Fruit fly (Drosophila melanogaster) S2 (cell line): ENCODE measurements around the gene CG3184.

Source experiments
- CG8478 ChIP-seq: fragments of >200 bp; optimal IDR thresholded peaks from 2 replicates; lab custom pipeline; 2018
- CTCF ChIP-seq, 2 experiments: fragments of >200 bp; optimal IDR thresholded peaks; 2 replicates each; lab custom pipeline; 2018

Gene CG3184

DNA sequence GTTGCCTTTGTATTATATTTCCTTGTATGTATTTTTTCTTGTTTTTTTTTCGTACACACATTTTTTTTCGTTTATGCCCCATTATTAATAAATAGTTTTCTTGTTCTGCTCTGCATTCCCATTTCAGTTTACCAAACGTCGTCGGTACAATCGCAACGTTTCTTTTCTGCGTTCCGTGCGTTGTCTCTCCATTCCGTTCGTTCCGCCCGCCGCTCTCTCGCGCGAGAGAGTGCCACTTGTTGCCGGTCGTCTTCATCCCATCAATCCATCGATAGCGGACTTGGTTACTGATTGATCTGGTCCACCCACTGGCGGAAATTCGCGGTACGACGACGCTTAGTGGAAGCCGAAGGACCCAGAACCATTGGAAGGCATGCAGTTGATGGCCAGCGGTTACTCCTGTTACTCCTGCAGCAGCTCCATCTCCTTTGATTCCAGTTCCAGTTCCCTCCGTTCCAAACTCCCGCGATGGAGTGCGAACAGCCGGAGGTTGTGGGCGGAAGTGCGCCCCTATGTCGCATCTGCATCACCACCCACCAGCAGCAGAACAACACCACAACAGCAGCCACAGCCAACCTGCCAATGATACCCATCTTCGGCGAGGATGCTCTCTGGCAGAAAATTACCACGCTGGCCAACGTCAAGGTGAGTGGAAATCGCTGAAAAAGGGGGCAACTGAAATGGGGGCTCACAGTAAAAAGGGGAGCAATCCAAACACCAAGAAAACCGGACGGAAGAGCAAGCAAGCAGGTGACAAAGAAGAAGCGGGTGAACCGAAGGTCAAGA is 20.9 kb upstream of the CG3184 start:
- no peak for TF ChIP-seq CTCF (optimal IDR thresholded peaks at IDR 0.05; lab: Kevin White, UChicago)
- no peak for TF ChIP-seq CG8478 (lab: Kevin White, UChicago)

dm6 chrX:6708580-6709199 is 20.1 kb upstream of the CG3184 start:
- TF ChIP-seq CTCF (optimal IDR thresholded peaks at IDR 0.05; lab: Kevin White, UChicago) = no peak
- TF ChIP-seq CG8478 (lab: Kevin White, UChicago) = no peak

DNA sequence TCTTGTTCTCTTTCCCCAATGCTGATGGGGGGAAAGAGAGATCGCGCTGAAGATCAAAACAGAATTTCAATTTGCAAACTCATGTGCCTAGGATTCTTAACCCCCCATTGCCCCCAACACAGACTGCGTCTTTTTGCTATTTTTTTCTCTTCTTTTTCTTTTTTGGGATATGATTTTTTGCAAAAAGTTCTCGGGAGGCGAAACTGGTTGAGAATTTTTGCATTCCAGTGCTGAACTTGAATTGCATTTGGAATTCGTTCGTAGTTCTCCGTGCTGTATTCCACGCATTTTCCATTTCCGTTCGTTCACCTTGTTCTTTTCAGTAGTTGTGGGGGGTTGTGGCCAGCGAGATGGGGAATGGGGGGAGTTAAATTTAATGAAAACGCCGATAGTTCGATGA is 19.6 kb upstream of the CG3184 start:
- TF ChIP-seq CG8478 (lab: Kevin White, UChicago) = no peak
- no peak for TF ChIP-seq CTCF (optimal IDR thresholded peaks at IDR 0.05; lab: Kevin White, UChicago)

DNA sequence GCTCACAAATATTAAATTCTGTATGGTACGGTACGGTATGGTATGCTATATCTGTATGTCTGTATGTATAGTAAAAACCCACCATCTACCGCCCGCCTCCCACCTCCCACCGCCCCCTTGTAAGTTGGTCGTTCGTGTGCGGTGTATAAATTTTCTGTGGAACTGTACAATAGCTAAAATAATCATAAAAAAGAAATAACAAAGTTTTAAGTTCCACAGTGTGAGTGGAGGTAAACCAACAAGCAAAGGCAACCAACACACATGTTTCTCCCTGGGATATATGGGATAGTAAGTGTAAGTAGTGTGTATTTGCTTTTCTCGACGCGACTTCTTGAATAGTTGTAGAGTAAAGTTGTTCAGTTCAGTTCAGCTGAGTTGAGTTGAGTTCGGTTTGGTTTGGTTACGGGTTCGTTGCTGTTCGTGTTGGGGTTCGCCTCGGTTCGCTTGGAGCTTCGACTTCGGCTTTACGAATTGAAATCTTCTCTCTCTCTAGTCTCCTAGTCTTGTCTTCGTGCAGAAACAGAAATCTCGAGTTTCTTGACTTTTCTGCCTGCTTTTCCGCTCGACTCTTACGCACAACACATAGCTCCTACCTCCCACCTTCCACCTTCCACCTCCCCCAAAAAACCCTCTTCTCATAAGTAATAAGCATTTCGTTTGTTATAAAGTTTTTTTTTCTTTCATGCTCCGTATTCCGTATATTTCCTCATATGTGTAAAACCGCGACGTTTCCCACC is 18.2 kb upstream of the CG3184 start:
- TF ChIP-seq CG8478 (lab: Kevin White, UChicago) (no peak), CTCF (optimal IDR thresholded peaks at IDR 0.05; lab: Kevin White, UChicago) (no peak)

DNA sequence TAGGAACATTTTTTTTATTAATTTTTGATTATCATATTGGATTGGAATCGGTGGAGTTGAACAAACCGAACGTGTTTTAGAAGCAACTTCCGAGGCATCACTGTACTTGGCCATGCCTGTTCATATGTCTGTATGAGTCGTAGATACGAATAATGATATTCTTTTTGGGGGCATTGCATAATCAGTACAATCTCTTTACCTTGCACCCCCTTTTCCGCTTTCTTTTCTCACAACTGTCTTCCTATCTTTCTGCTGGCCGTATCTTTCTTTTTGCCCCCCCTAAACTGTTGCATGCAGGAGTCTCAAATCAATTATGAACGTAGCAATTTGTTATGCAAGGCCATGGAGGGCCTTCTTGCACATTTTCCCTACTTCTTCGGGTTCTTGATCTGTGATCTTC is 17.3 kb upstream of the CG3184 start:
- TF ChIP-seq CG8478 (lab: Kevin White, UChicago) = no peak
- TF ChIP-seq CTCF (optimal IDR thresholded peaks at IDR 0.05; lab: Kevin White, UChicago) = no peak

DNA sequence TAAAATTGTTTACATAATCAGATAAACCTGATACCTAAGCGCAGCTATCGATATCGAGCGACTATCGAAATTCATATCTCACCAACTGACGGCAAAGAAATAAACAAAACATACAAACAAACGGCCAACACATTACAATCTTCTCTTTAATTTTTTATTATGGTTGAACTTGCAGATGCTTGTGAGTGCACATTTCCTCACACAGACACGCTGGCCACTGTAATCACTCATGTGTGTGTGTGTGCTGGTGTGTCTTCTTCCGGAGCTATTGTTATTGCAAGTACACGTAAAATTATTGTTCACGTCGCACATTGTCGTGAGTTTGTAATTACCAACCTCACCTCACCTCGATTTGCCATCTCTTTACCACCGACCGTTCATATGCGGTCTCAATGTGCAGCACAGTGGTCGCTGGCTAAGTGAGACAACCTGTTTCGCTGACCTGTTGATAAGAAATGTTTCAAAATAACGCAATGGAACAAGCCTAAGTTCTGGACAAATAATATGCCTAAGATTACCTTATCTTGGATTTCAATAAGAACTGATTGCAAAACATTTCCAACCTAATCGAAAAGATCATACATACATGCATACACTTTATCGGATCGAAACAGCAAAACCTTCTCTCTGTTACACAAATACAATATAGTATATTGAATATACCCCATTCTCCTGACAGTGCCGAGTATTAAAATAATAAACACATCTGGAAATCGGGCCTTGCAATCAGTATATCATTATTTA is 16.7 kb upstream of the CG3184 start:
- TF ChIP-seq CG8478 (lab: Kevin White, UChicago) = no peak
- no peak for TF ChIP-seq CTCF (optimal IDR thresholded peaks at IDR 0.05; lab: Kevin White, UChicago)

DNA sequence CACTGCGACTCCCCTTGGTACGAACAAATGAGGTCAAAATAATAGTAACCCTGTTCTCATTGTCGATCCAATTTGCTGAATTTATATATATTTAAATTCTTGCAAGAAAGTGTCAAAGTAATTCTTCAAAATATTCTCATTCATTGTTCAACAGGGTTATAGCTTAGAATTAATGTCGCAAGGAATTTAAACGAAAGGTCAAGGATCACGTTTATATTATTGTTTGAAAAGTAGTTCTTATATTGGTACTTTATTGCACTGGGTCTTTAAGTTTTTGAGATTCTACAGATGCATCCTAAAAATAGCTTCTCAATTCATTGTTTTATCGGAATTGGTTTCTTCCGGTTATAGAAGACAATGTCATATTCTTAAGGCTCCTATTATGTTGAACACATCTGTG is 15.4 kb upstream of the CG3184 start:
- no peak for TF ChIP-seq CTCF (optimal IDR thresholded peaks at IDR 0.05; lab: Kevin White, UChicago)
- no peak for TF ChIP-seq CG8478 (lab: Kevin White, UChicago)

DNA sequence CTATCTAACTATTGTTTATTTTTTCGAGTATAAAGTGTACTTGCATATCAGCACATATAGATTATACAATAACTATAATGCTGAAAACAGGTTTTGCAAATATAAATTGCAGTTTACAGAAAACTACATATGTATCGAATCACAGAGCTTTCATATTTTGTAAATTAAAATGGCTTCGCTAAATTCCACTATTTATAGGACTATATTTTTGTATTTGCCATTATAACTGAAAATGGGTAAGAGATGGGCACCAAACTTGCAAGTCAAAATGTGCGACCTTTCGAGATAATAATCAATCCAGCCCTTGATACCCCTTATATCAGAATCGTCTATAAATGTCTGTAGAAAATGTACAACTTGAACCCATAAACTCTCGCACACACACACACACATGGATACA is 14.7 kb upstream of the CG3184 start:
- TF ChIP-seq CG8478 (lab: Kevin White, UChicago) = no peak
- TF ChIP-seq CTCF (optimal IDR thresholded peaks at IDR 0.05; lab: Kevin White, UChicago) = no peak

DNA sequence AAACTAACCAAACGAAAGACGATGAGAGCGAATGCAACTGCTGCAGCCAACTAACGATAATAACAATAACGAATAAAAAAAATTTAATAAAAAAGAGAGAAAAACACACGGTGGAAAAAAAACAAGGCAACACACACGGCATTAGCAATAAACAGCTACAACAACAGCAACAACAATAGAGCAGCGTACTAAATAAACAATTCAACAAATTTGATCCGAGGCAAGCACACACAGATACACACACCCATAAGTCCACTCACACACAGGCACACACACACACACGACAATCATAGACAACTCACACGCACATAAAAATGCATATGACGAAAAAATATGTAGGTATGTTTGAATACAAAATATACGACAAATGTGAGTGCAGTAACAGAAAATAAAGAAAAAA is 14.0 kb upstream of the CG3184 start:
- TF ChIP-seq CG8478 (lab: Kevin White, UChicago) (no peak), CTCF (optimal IDR thresholded peaks at IDR 0.05; lab: Kevin White, UChicago) (no peak)

DNA sequence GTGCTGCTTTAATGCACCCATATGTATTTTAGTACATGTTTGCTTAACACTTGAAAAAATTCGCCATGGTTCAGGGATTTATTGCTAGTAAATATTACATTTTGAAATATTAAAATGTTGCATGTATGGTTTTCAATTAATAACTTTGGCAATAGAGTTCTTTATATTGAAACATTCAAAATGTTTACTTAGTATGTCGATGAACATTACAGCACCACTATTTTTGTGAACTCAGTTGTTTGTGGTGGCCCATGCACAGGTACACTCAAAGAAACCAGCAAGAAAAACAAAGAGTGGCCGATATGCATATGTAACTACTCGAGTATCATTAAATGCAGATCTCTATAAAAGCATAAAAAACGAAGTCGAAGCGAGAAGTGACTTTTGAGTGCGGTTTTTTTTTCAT is 13.5 kb upstream of the CG3184 start:
- TF ChIP-seq CG8478 (lab: Kevin White, UChicago) = no peak
- TF ChIP-seq CTCF (optimal IDR thresholded peaks at IDR 0.05; lab: Kevin White, UChicago) = no peak

dm6 chrX:6700990-6701530 is 12.5 kb upstream of the CG3184 start:
- TF ChIP-seq CTCF (optimal IDR thresholded peaks at IDR 0.05; lab: Kevin White, UChicago) (no peak), CG8478 (lab: Kevin White, UChicago) (no peak)

- no peak for TF ChIP-seq CG8478 (lab: Kevin White, UChicago)
- no peak for TF ChIP-seq CTCF (optimal IDR thresholded peaks at IDR 0.05; lab: Kevin White, UChicago)
These were observed 11.9 kb upstream of the CG3184 start for dm6 chrX:6700263-6700989.

- no peak for TF ChIP-seq CTCF (optimal IDR thresholded peaks at IDR 0.05; lab: Kevin White, UChicago)
- TF ChIP-seq CG8478 (lab: Kevin White, UChicago) = no peak
These were observed 10.8 kb upstream of the CG3184 start, which contains the start of gene CG14441 for dm6 chrX:6699255-6699885. CG14441 (plus strand) TSS chrX:6699508.
